Worm (Caenorhabditis elegans) whole organism, L1 larva: ENCODE data around the gene Y71H2AM.1.

ENCODE experiments used
- C34B4.2 ChIP-seq: sonication (generic microtip); optimal IDR thresholded peaks from 2 replicates; lab custom pipeline; 2017; ENCODE audit warnings: mild to moderate bottlenecking, missing genetic modification characterization, missing compliant biosample characterization
- Y116A8C.19 ChIP-seq: sonication (generic microtip); optimal IDR thresholded peaks from 2 replicates; lab custom pipeline; 2016; ENCODE audit warnings: missing compliant biosample characterization, missing genetic modification characterization, borderline replicate concordance
- aha-1 ChIP-seq: fragments of 150-350 bp; optimal IDR thresholded peaks from 2 replicates; lab custom pipeline; 2014; ENCODE audit warnings: missing biosample characterization, missing genetic modification characterization
- aly-2 ChIP-seq: fragments of 150-350 bp; optimal IDR thresholded peaks from 2 replicates; lab custom pipeline; 2014; ENCODE audit warnings: missing biosample characterization, missing genetic modification characterization
- ama-1 ChIP-seq: fragments of 150-350 bp; optimal IDR thresholded peaks from 2 replicates; lab custom pipeline; 2014
- blmp-1 ChIP-seq: fragments of 150-350 bp; optimal IDR thresholded peaks from 2 replicates; lab custom pipeline; 2014; ENCODE audit warnings: missing biosample characterization, missing genetic modification characterization
- ceh-63 ChIP-seq: fragments of 200-800 bp; sonication (Bioruptor generic); optimal IDR thresholded peaks from 2 replicates; lab custom pipeline; 2018; ENCODE audit warnings: mild to moderate bottlenecking, missing genetic modification characterization, missing compliant biosample characterization
- ceh-82 ChIP-seq, 3 experiments: fragments of 150-350 bp in 1 of 3; sonication (generic microtip) in 2 of 3; optimal IDR thresholded peaks; 2 replicates each; lab custom pipeline; 2014 to 2017; ENCODE audit warnings: missing biosample characterization in 3 of 3, missing genetic modification characterization in 3 of 3
- ceh-88 ChIP-seq: fragments of 200-800 bp; sonication (Bioruptor generic); IDR thresholded peaks from 2 replicates; pipeline ENCODE4 v1.3.6; 2022; ENCODE audit warnings: missing genetic modification characterization, missing compliant biosample characterization
- ceh-90 ChIP-seq: sonication (generic microtip); optimal IDR thresholded peaks from 2 replicates; lab custom pipeline; 2016; ENCODE audit warnings: missing genetic modification characterization, missing compliant biosample characterization
- ces-1 ChIP-seq: fragments of 150-350 bp; optimal IDR thresholded peaks from 2 replicates; lab custom pipeline; 2014; ENCODE audit warnings: missing biosample characterization, missing genetic modification reagents, missing genetic modification characterization
- dpl-1 ChIP-seq, 3 experiments: fragments of 150-350 bp in 2 of 3; sonication (generic microtip) in 1 of 3; optimal IDR thresholded peaks; 2 replicates each; lab custom pipeline; 2014 to 2017; ENCODE audit warnings: missing biosample characterization in 3 of 3, missing genetic modification characterization in 3 of 3, missing genetic modification reagents in 3 of 3
- dsc-1 ChIP-seq: sonication (generic microtip); optimal IDR thresholded peaks from 2 replicates; lab custom pipeline; 2016; ENCODE audit warnings: mild to moderate bottlenecking, missing genetic modification characterization, missing compliant biosample characterization
- efl-1 ChIP-seq, 4 experiments: fragments of 150-350 bp; optimal IDR thresholded peaks in 3 of 4; peaks in 1 of 4; 1 replicate in 1 of 4; 2 replicates in 3 of 4; lab custom pipeline; 2014; ENCODE audit warnings: missing biosample characterization in 2 of 4, missing genetic modification characterization in 2 of 4, missing genetic modification reagents in 2 of 4
- efl-3 ChIP-seq: fragments of 200-800 bp; sonication (Bioruptor generic); optimal IDR thresholded peaks from 2 replicates; lab custom pipeline; 2018; ENCODE audit warnings: mild to moderate bottlenecking, missing genetic modification characterization, missing compliant biosample characterization
- egl-27 ChIP-seq, 2 experiments: fragments of 150-350 bp in 1 of 2; sonication (generic microtip); optimal IDR thresholded peaks; 3 replicates each; lab custom pipeline; 2017 to 2018; ENCODE audit warnings: missing biosample characterization in 2 of 2, missing genetic modification characterization in 2 of 2, missing genetic modification reagents in 2 of 2
- elt-3 ChIP-seq, 6 experiments: fragments of 150-350 bp in 1 of 6; sonication (generic microtip); optimal IDR thresholded peaks; 2 replicates each; lab custom pipeline; 2017 to 2018; ENCODE audit warnings: missing biosample characterization in 6 of 6, missing genetic modification characterization in 6 of 6, inconsistent platforms in 1 of 6
- fkh-10 ChIP-seq: sonication (generic microtip); optimal IDR thresholded peaks from 2 replicates; lab custom pipeline; 2017; ENCODE audit warnings: missing biosample characterization, missing genetic modification reagents, missing genetic modification characterization
- fkh-4 ChIP-seq: sonication (generic microtip); optimal IDR thresholded peaks from 2 replicates; lab custom pipeline; 2016; ENCODE audit warnings: missing compliant biosample characterization, missing genetic modification characterization, borderline replicate concordance
- fos-1 ChIP-seq: fragments of 150-350 bp; optimal IDR thresholded peaks from 2 replicates; lab custom pipeline; 2014; ENCODE audit warnings: missing biosample characterization, missing genetic modification characterization
- grh-1 ChIP-seq: fragments of 200-800 bp; sonication (Bioruptor generic); IDR thresholded peaks from 2 replicates; pipeline ENCODE4 v1.3.6; 2022; ENCODE audit warnings: missing genetic modification reagents, missing genetic modification characterization, missing compliant biosample characterization
- hlh-17 ChIP-seq: fragments of 200-800 bp; sonication (Bioruptor generic); optimal IDR thresholded peaks from 2 replicates; lab custom pipeline; 2018; ENCODE audit warnings: missing genetic modification characterization, mild to moderate bottlenecking, missing compliant biosample characterization, moderate library complexity, borderline replicate concordance
- hpl-2 ChIP-seq: fragments of 150-350 bp; optimal IDR thresholded peaks from 2 replicates; lab custom pipeline; 2014; ENCODE audit warnings: missing biosample characterization, missing genetic modification reagents, missing genetic modification characterization
- irx-1 ChIP-seq: sonication (generic microtip); optimal IDR thresholded peaks from 2 replicates; lab custom pipeline; 2016; ENCODE audit warnings: missing genetic modification characterization, missing compliant biosample characterization
- lin-14 ChIP-seq: fragments of 200-800 bp; sonication (Bioruptor generic); optimal IDR thresholded peaks from 2 replicates; lab custom pipeline; 2018; ENCODE audit warnings: mild to moderate bottlenecking, missing genetic modification characterization, moderate library complexity, missing compliant biosample characterization
- lin-35 ChIP-seq, 2 experiments: fragments of 150-350 bp; optimal IDR thresholded peaks; 2 replicates each; lab custom pipeline; 2014; ENCODE audit warnings: missing biosample characterization in 2 of 2, missing genetic modification characterization in 2 of 2, missing genetic modification reagents in 2 of 2
- lin-39 ChIP-seq: fragments of 150-350 bp; optimal IDR thresholded peaks from 2 replicates; lab custom pipeline; 2014; ENCODE audit warnings: missing biosample characterization, missing genetic modification reagents, missing genetic modification characterization
- lir-3 ChIP-seq: sonication (generic microtip); optimal IDR thresholded peaks from 2 replicates; lab custom pipeline; 2016; ENCODE audit warnings: mild to moderate bottlenecking, missing genetic modification characterization, moderate library complexity, missing compliant biosample characterization; ENCODE audit not compliant: poor library complexity
- mab-9 ChIP-seq: fragments of 200-800 bp; sonication (Bioruptor generic); IDR thresholded peaks from 2 replicates; pipeline ENCODE4 v1.3.6; 2022; ENCODE audit warnings: missing genetic modification reagents, missing genetic modification characterization, missing compliant biosample characterization
- mep-1 ChIP-seq: fragments of 150-350 bp; optimal IDR thresholded peaks from 2 replicates; lab custom pipeline; 2014; ENCODE audit warnings: missing biosample characterization, missing genetic modification characterization
- nhr-71 ChIP-seq: sonication (generic microtip); optimal IDR thresholded peaks from 2 replicates; lab custom pipeline; 2016; ENCODE audit warnings: mild to moderate bottlenecking, missing genetic modification characterization, moderate library complexity, missing compliant biosample characterization
- nhr-76 ChIP-seq: sonication (generic microtip); optimal IDR thresholded peaks from 2 replicates; lab custom pipeline; 2017; ENCODE audit warnings: missing biosample characterization, missing genetic modification characterization
- nhr-77 ChIP-seq: fragments of 150-350 bp; optimal IDR thresholded peaks from 2 replicates; lab custom pipeline; 2014; ENCODE audit warnings: missing biosample characterization, missing genetic modification characterization
- nhr-84 ChIP-seq: sonication (generic microtip); optimal IDR thresholded peaks from 2 replicates; lab custom pipeline; 2017; ENCODE audit warnings: missing biosample characterization, missing genetic modification characterization
- nhr-85 ChIP-seq: sonication (generic microtip); peaks from one replicate; lab custom pipeline; 2016; ENCODE audit warnings: missing genetic modification characterization, inconsistent platforms, missing compliant biosample characterization
- nhr-90 ChIP-seq: sonication (generic microtip); optimal IDR thresholded peaks from 2 replicates; lab custom pipeline; 2016; ENCODE audit warnings: mild to moderate bottlenecking, missing genetic modification characterization, missing compliant biosample characterization; ENCODE audit not compliant: poor library complexity
- pag-3 ChIP-seq: sonication (generic microtip); optimal IDR thresholded peaks from 2 replicates; lab custom pipeline; 2017; ENCODE audit warnings: missing genetic modification characterization, mild to moderate bottlenecking, missing compliant biosample characterization, antibody characterized with exemption, borderline replicate concordance; ENCODE audit not compliant: insufficient read depth
- rnt-1 ChIP-seq: sonication (generic microtip); optimal IDR thresholded peaks from 2 replicates; lab custom pipeline; 2016; ENCODE audit warnings: mild to moderate bottlenecking, missing genetic modification characterization, moderate library complexity, missing compliant biosample characterization
- snu-23 ChIP-seq: sonication (generic microtip); optimal IDR thresholded peaks from 2 replicates; lab custom pipeline; 2016; ENCODE audit warnings: missing genetic modification characterization, missing compliant biosample characterization
- sox-4 ChIP-seq: sonication (generic microtip); optimal IDR thresholded peaks from 2 replicates; lab custom pipeline; 2016; ENCODE audit warnings: missing genetic modification characterization, missing compliant biosample characterization
- sup-37 ChIP-seq: fragments of 200-800 bp; sonication (Bioruptor generic); optimal IDR thresholded peaks from 2 replicates; lab custom pipeline; 2018; ENCODE audit warnings: mild to moderate bottlenecking, missing genetic modification characterization, missing compliant biosample characterization
- tbx-2 ChIP-seq: sonication (generic microtip); optimal IDR thresholded peaks from 2 replicates; lab custom pipeline; 2016; ENCODE audit warnings: missing genetic modification characterization, missing compliant biosample characterization
- tlp-1 ChIP-seq: fragments of 150-350 bp; optimal IDR thresholded peaks from 2 replicates; lab custom pipeline; 2014; ENCODE audit warnings: missing biosample characterization, missing genetic modification characterization
- unc-130 ChIP-seq: fragments of 150-350 bp; optimal IDR thresholded peaks from 2 replicates; lab custom pipeline; 2017; ENCODE audit warnings: missing biosample characterization, missing genetic modification characterization, inconsistent platforms
- unc-86 ChIP-seq: sonication (generic microtip); optimal IDR thresholded peaks from 2 replicates; lab custom pipeline; 2016; ENCODE audit warnings: missing genetic modification characterization, missing compliant biosample characterization
- unc-98 ChIP-seq: fragments of 200-800 bp; sonication (Bioruptor generic); IDR thresholded peaks from 2 replicates; pipeline ENCODE4 v1.3.6; 2022; ENCODE audit warnings: missing genetic modification characterization, missing compliant biosample characterization
- xbp-1 ChIP-seq: sonication (generic microtip); optimal IDR thresholded peaks from 2 replicates; lab custom pipeline; 2016; ENCODE audit warnings: missing genetic modification characterization, missing compliant biosample characterization
- zag-1 ChIP-seq: fragments of 150-350 bp; optimal IDR thresholded peaks from 2 replicates; lab custom pipeline; 2014; ENCODE audit warnings: missing biosample characterization, missing genetic modification characterization
- zip-4 ChIP-seq: fragments of 200-800 bp; sonication (Bioruptor generic); optimal IDR thresholded peaks from 2 replicates; lab custom pipeline; 2018; ENCODE audit warnings: mild to moderate bottlenecking, missing genetic modification characterization, moderate library complexity, missing compliant biosample characterization
- ztf-11 ChIP-seq, 2 experiments: sonication (generic microtip); optimal IDR thresholded peaks; 2 replicates each; lab custom pipeline; 2016 to 2017; ENCODE audit warnings: missing genetic modification characterization in 2 of 2, missing biosample characterization in 1 of 2, missing compliant biosample characterization in 1 of 2
- ztf-4 ChIP-seq: fragments of 150-350 bp; optimal IDR thresholded peaks from 2 replicates; lab custom pipeline; 2014; ENCODE audit warnings: missing biosample characterization, missing genetic modification characterization

Y71H2AM.1 gene

DNA sequence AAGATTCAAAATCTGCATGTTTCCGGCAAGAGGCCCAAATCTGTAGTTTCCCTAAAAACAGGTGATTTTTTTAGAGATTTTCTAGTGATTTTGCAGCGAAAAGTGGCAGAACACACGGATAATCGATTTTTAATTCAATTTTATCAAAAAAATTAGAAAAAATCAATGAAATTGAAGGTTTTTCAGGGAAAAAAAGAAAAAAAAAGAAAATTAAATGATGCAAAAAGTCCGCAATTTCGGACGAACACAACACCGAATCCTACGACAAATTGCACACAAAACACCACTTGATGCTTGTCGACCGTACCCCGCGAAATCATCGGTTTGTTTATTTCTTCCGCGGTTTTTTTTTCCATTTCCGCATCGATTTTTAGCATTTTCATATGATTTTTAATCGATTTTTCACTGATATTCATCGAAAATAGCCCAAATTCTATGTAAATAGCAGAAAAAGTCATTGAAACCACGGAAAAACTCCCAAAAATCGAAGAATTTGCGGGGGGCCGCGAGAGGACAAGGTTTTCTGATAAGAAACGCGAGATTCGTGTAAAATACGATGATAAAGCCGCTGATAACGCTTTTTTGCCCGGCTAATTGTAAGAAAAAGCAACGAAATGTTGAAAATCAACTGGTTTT is 11.8 kb upstream of the Y71H2AM.1 start, which contains the start of gene tufm-1:
TSS of gene tufm-1 (minus strand) at position 51 of the 636 bp plus-strand sequence.
- TF ChIP-seq sup-37 (GFP tag; lab: Kevin White, UChicago): no peak
- TF ChIP-seq ceh-90: no peak
- TF ChIP-seq elt-3 (tag; optimal IDR thresholded peaks at IDR 0.05; lab: Kevin White, UChicago): peak in 1 of 6 experiments; percentile 31
- no peak for TF ChIP-seq nhr-90 (tag; lab: Kevin White, UChicago)
- no peak for TF ChIP-seq zip-4 (GFP tag; lab: Kevin White, UChicago)
- peak; percentile 62 to 74 (median 65) for TF ChIP-seq dpl-1 (GFP tag; optimal IDR thresholded peaks at IDR 0.05; lab: Kevin White, UChicago)
- peak; percentile 13 for TF ChIP-seq blmp-1 (tag; lab: Kevin White, UChicago)
- peak; percentile 57 for TF ChIP-seq tbx-2 (tag; lab: Kevin White, UChicago)
- TF ChIP-seq ztf-4 (tag; lab: Kevin White, UChicago): no peak
- TF ChIP-seq aha-1 (tag; lab: Kevin White, UChicago): no peak
- no peak for TF ChIP-seq ces-1 (GFP tag; lab: Kevin White, UChicago)
- TF ChIP-seq nhr-77 (tag; lab: Kevin White, UChicago): no peak
- no peak for TF ChIP-seq nhr-76 (tag; lab: Kevin White, UChicago)
- TF ChIP-seq unc-130: peak; percentile 18
- no peak for TF ChIP-seq unc-98 (GFP tag; lab: Robert Waterston, UW)
- TF ChIP-seq hpl-2 (GFP tag; lab: Kevin White, UChicago): no peak
- no peak for TF ChIP-seq fkh-10 (GFP tag; lab: Kevin White, UChicago)
- no peak for TF ChIP-seq ama-1 (lab: Kevin White, UChicago)
- TF ChIP-seq fkh-4 (tag; lab: Kevin White, UChicago): no peak
- no peak for TF ChIP-seq fos-1
- peak; percentile 49 for TF ChIP-seq dsc-1 (tag; lab: Kevin White, UChicago)
- TF ChIP-seq ztf-11 (tag; optimal IDR thresholded peaks at IDR 0.05; lab: Kevin White, UChicago): no peak
- TF ChIP-seq nhr-85 (tag; lab: Kevin White, UChicago): peak; percentile 52
- peak; percentile 73 to 75 for TF ChIP-seq efl-1 (optimal IDR thresholded peaks at IDR 0.05; lab: Kevin White, UChicago)
- peak; percentile 78 to 97 for TF ChIP-seq efl-1 (GFP tag; optimal IDR thresholded peaks at IDR 0.05 in 1 of 2; lab: Kevin White, UChicago)
- no peak for TF ChIP-seq lin-39 (tag; lab: Kevin White, UChicago)
- TF ChIP-seq irx-1 (tag; lab: Kevin White, UChicago): no peak
- peak; percentile 56 for TF ChIP-seq nhr-71 (tag; lab: Kevin White, UChicago)
- TF ChIP-seq aly-2: no peak
- no peak for TF ChIP-seq rnt-1 (tag; lab: Kevin White, UChicago)
- TF ChIP-seq mab-9 (GFP tag; lab: Robert Waterston, UW): no peak
- TF ChIP-seq ceh-82 (tag; optimal IDR thresholded peaks at IDR 0.05; lab: Kevin White, UChicago): peak; percentile 22 to 74 (median 37)
- peak; percentile 34 for TF ChIP-seq xbp-1 (tag; lab: Kevin White, UChicago)
- no peak for TF ChIP-seq pag-3
- no peak for TF ChIP-seq lin-14
- TF ChIP-seq efl-3 (GFP tag; lab: Kevin White, UChicago): no peak
- peak; percentile 75 for TF ChIP-seq snu-23
- TF ChIP-seq ceh-88: no peak
- TF ChIP-seq grh-1 (GFP tag; lab: Robert Waterston, UW): no peak
- no peak for TF ChIP-seq ceh-63
- TF ChIP-seq hlh-17 (GFP tag; lab: Kevin White, UChicago): no peak
- no peak for TF ChIP-seq nhr-84 (tag; lab: Kevin White, UChicago)
- TF ChIP-seq Y116A8C.19 (tag; lab: Kevin White, UChicago): no peak
- TF ChIP-seq tlp-1 (tag; lab: Kevin White, UChicago): no peak
- no peak for TF ChIP-seq C34B4.2 (tag; lab: Kevin White, UChicago)
- no peak for TF ChIP-seq lir-3 (tag; lab: Kevin White, UChicago)
- peak; percentile 61 for TF ChIP-seq mep-1
- TF ChIP-seq zag-1 (tag; lab: Kevin White, UChicago): no peak
- no peak for TF ChIP-seq unc-86 (tag; lab: Kevin White, UChicago)
- TF ChIP-seq sox-4 (tag; lab: Kevin White, UChicago): no peak
- peak; percentile 74 to 78 for TF ChIP-seq lin-35 (GFP tag; optimal IDR thresholded peaks at IDR 0.05; lab: Kevin White, UChicago)
- no peak for TF ChIP-seq egl-27 (tag; optimal IDR thresholded peaks at IDR 0.05; lab: Kevin White, UChicago)
